Worm (Caenorhabditis elegans): ENCODE results near the gene nhr-246.

nhr-246 gene

ce11 chrV:15315827-15316527 lies at the start of gene nhr-246, which contains the start of gene srt-22:
Gene nhr-246, plus strand, starts transcription at chrV:15316477.
Gene srt-22, minus strand, starts transcription at chrV:15315927.
- TF ChIP-seq pqm-1 (tag; optimal IDR thresholded peaks at IDR 0.05), result peak; percentile 30
- TF ChIP-seq ama-1 (optimal IDR thresholded peaks at IDR 0.05), result no peak
- TF ChIP-seq elt-2 (tag; optimal IDR thresholded peaks at IDR 0.05), result peak; percentile 6
- no peak for TF ChIP-seq nhr-28 (tag; optimal IDR thresholded peaks at IDR 0.05)

- TF ChIP-seq zag-1 (tag; optimal IDR thresholded peaks at IDR 0.05) (no peak), nhr-67 (tag; optimal IDR thresholded peaks at IDR 0.05) (no peak), R02D3.7 (tag; optimal IDR thresholded peaks at IDR 0.05) (no peak), skn-1 (tag; optimal IDR thresholded peaks at IDR 0.05) (no peak), elt-3 (tag; optimal IDR thresholded peaks at IDR 0.05) (no peak), ceh-28 (tag; optimal IDR thresholded peaks at IDR 0.05) (no peak), elt-1 (tag; optimal IDR thresholded peaks at IDR 0.05) (no peak), fkh-10 (GFP tag; optimal IDR thresholded peaks at IDR 0.05) (no peak), unc-39 (tag; optimal IDR thresholded peaks at IDR 0.05) (no peak), nfya-1 (tag; optimal IDR thresholded peaks at IDR 0.05; ENCODE audit: insufficient read depth) (no peak), nhr-23 (tag; optimal IDR thresholded peaks at IDR 0.05) (no peak), nhr-77 (tag; optimal IDR thresholded peaks at IDR 0.05) (no peak), egl-27 (tag; optimal IDR thresholded peaks at IDR 0.05) (no peak), daf-12 (tag; optimal IDR thresholded peaks at IDR 0.05) (no peak), nhr-11 (tag; optimal IDR thresholded peaks at IDR 0.05) (no peak), elt-2 (tag; optimal IDR thresholded peaks at IDR 0.05) (no peak), aly-2 (tag; optimal IDR thresholded peaks at IDR 0.05) (no peak), lin-15B (tag; optimal IDR thresholded peaks at IDR 0.05) (no peak), ZK546.5 (tag; optimal IDR thresholded peaks at IDR 0.05) (no peak), ceh-82 (tag; optimal IDR thresholded peaks at IDR 0.05) (no peak)
Observed at ce11 chrV:15267405-15267804, 48.9 kb upstream of the nhr-246 start, which contains the start of gene T10H4.13. Gene T10H4.13, minus strand, starts transcription at chrV:15267505.

ce11 chrV:15268302-15268701 lies 48.0 kb upstream of the nhr-246 start, which contains the start of gene srw-22:
Gene srw-22, plus strand, starts transcription at chrV:15268602.
- TF ChIP-seq pqm-1 (tag; optimal IDR thresholded peaks at IDR 0.05) (no peak), zag-1 (tag; optimal IDR thresholded peaks at IDR 0.05) (no peak), egl-5 (tag; optimal IDR thresholded peaks at IDR 0.05) (no peak), ceh-28 (tag; optimal IDR thresholded peaks at IDR 0.05) (no peak), nhr-23 (tag; optimal IDR thresholded peaks at IDR 0.05) (no peak), mdl-1 (tag; optimal IDR thresholded peaks at IDR 0.05) (no peak), R02D3.7 (tag; optimal IDR thresholded peaks at IDR 0.05) (no peak), nhr-77 (tag; optimal IDR thresholded peaks at IDR 0.05) (no peak), nhr-25 (tag; optimal IDR thresholded peaks at IDR 0.05) (no peak), nhr-43 (tag; optimal IDR thresholded peaks at IDR 0.05; ENCODE audit: poor library complexity, severe bottlenecking) (no peak), ZK546.5 (tag; optimal IDR thresholded peaks at IDR 0.05) (no peak), nhr-11 (tag; optimal IDR thresholded peaks at IDR 0.05) (no peak), eor-1 (tag; optimal IDR thresholded peaks at IDR 0.05) (no peak), unc-62 (GFP tag; optimal IDR thresholded peaks at IDR 0.05) (no peak), tbx-2 (tag; optimal IDR thresholded peaks at IDR 0.05) (no peak), mml-1 (tag; optimal IDR thresholded peaks at IDR 0.05) (no peak), lin-39 (tag; optimal IDR thresholded peaks at IDR 0.05) (no peak)

- no peak for TF ChIP-seq pha-4 (tag; optimal IDR thresholded peaks at IDR 0.05)
- TF ChIP-seq ama-1 (optimal IDR thresholded peaks at IDR 0.05), result no peak
- no peak for TF ChIP-seq zag-1 (tag; optimal IDR thresholded peaks at IDR 0.05)
- TF ChIP-seq hmg-11 (tag; optimal IDR thresholded peaks at IDR 0.05), result no peak
- no peak for TF ChIP-seq aly-2 (tag; optimal IDR thresholded peaks at IDR 0.05)
- TF ChIP-seq ceh-82 (tag; optimal IDR thresholded peaks at IDR 0.05), result no peak
- no peak for TF ChIP-seq nhr-76 (tag; optimal IDR thresholded peaks at IDR 0.05)
Observed at ce11 chrV:15272263-15272662, 44.0 kb upstream of the nhr-246 start, which contains the start of gene T10H4.4. Gene T10H4.4, minus strand, starts transcription at chrV:15272363.

All from whole organism, L3 larva.